Fruit fly (Drosophila melanogaster): ENCODE results near the gene Wdr82.

Gene Wdr82

dm6 chr2L:8414887-8415883 is 40.9 kb downstream of the Wdr82 start, which contains the start of the genes CG13398 and Akap200 (continued):
- peak; percentile 22 for TF ChIP-seq lz (GFP tag; optimal IDR thresholded peaks at IDR 0.05)
- no peak for TF ChIP-seq acj6 (GFP tag; optimal IDR thresholded peaks at IDR 0.05)
- no peak for TF ChIP-seq CG11762 (GFP tag; optimal IDR thresholded peaks at IDR 0.05; ENCODE audit: insufficient read depth)
- TF ChIP-seq Hr4 (GFP tag; optimal IDR thresholded peaks at IDR 0.05) = peak; percentile 48
- no peak for TF ChIP-seq Gug (GFP tag; IDR thresholded peaks at IDR 0.05)
- no peak for TF ChIP-seq Blimp-1 (GFP tag; optimal IDR thresholded peaks at IDR 0.05)
- peak; percentile 52 for TF ChIP-seq achi (GFP tag; optimal IDR thresholded peaks at IDR 0.05)
- no peak for TF ChIP-seq CG11902 (GFP tag; optimal IDR thresholded peaks at IDR 0.05)
- no peak for TF ChIP-seq CG6276 (GFP tag; optimal IDR thresholded peaks at IDR 0.05)
- no peak for TF ChIP-seq CG32006 (GFP tag; optimal IDR thresholded peaks at IDR 0.05)
- peak; percentile 6 to 45 for TF ChIP-seq ss (GFP tag; optimal IDR thresholded peaks at IDR 0.05)
- no peak for TF ChIP-seq Eip93F (GFP tag; optimal IDR thresholded peaks at IDR 0.05)
- peak; percentile 24 for TF ChIP-seq topi (GFP tag; optimal IDR thresholded peaks at IDR 0.05)
- TF ChIP-seq svp (GFP tag) = peak; percentile 84
- peak; percentile 12 for TF ChIP-seq Ets21C (GFP tag; optimal IDR thresholded peaks at IDR 0.05)
- no peak for TF ChIP-seq CG10669 (GFP tag; optimal IDR thresholded peaks at IDR 0.05)
- TF ChIP-seq CG1621 (tag; optimal IDR thresholded peaks at IDR 0.05) = no peak

- peak; percentile 89 for TF ChIP-seq Eip75B (GFP tag; optimal IDR thresholded peaks at IDR 0.05)
- TF ChIP-seq fd85E (GFP tag; optimal IDR thresholded peaks at IDR 0.05) = peak; percentile 62
- peak; percentile 84 for TF ChIP-seq dsx (GFP tag; optimal IDR thresholded peaks at IDR 0.05; ENCODE audit: poor library complexity, severe bottlenecking)
- peak; percentile 73 for TF ChIP-seq CG10631 (GFP tag; optimal IDR thresholded peaks at IDR 0.05)
- TF ChIP-seq CG16779 (tag; optimal IDR thresholded peaks at IDR 0.05) = peak; percentile 61
- peak; percentile 63 for TF ChIP-seq CG3032 (tag; optimal IDR thresholded peaks at IDR 0.05)
- peak; percentile 76 for TF ChIP-seq Ets96B (tag; optimal IDR thresholded peaks at IDR 0.05)
- TF ChIP-seq eg (GFP tag; IDR thresholded peaks at IDR 0.05) = peak; percentile 60
- TF ChIP-seq CG6792 (GFP tag; optimal IDR thresholded peaks at IDR 0.05) = peak; percentile 76
- TF ChIP-seq ss (GFP tag; optimal IDR thresholded peaks at IDR 0.05) = peak; percentile 82 to 90
- TF ChIP-seq CG9139 (GFP tag; optimal IDR thresholded peaks at IDR 0.05) = peak; percentile 47
- TF ChIP-seq Lpt (GFP tag; optimal IDR thresholded peaks at IDR 0.05) = peak; percentile 67
- TF ChIP-seq Sox102F (GFP tag; optimal IDR thresholded peaks at IDR 0.05) = peak; percentile 88
- peak; percentile 75 for TF ChIP-seq pdm3 (GFP tag; optimal IDR thresholded peaks at IDR 0.05)
- TF ChIP-seq CG34406 (GFP tag; optimal IDR thresholded peaks at IDR 0.05) = peak; percentile 56
- peak; percentile 55; the same call in 2 of the 3 replicates for TF ChIP-seq CG8119 (GFP tag; IDR thresholded peaks at IDR 0.05)
- TF ChIP-seq esn (GFP tag; optimal IDR thresholded peaks at IDR 0.05) = peak; percentile 85
- peak; percentile 98 for TF ChIP-seq Sox14 (GFP tag; optimal IDR thresholded peaks at IDR 0.05)
- peak; percentile 65 for TF ChIP-seq fd59A (GFP tag; optimal IDR thresholded peaks at IDR 0.05)
- no peak for TF ChIP-seq Eip93F (GFP tag; optimal IDR thresholded peaks at IDR 0.05)
- peak; percentile 73 for TF ChIP-seq CG31627 (GFP tag; optimal IDR thresholded peaks at IDR 0.05)
- peak; percentile 56 for TF ChIP-seq Hr4 (GFP tag; optimal IDR thresholded peaks at IDR 0.05)
- TF ChIP-seq net (GFP tag; optimal IDR thresholded peaks at IDR 0.05) = peak; percentile 59
- TF ChIP-seq Hr39 (GFP tag; optimal IDR thresholded peaks at IDR 0.05) = peak; percentile 78
- TF ChIP-seq achi (GFP tag; optimal IDR thresholded peaks at IDR 0.05) = peak; percentile 72
- TF ChIP-seq Gug (GFP tag; IDR thresholded peaks at IDR 0.05) = no peak
- peak; percentile 16 for TF ChIP-seq CG6276 (GFP tag; optimal IDR thresholded peaks at IDR 0.05)
- peak; percentile 30 for TF ChIP-seq CG11902 (GFP tag; optimal IDR thresholded peaks at IDR 0.05)
- peak; percentile 78 for TF ChIP-seq topi (GFP tag; optimal IDR thresholded peaks at IDR 0.05)
- peak; percentile 80 for TF ChIP-seq Met (GFP tag; optimal IDR thresholded peaks at IDR 0.05)
- TF ChIP-seq CG3919 (GFP tag; optimal IDR thresholded peaks at IDR 0.05) = peak; percentile 81
- TF ChIP-seq Smox (GFP tag; optimal IDR thresholded peaks at IDR 0.05) = peak; percentile 73
- peak; percentile 29 for TF ChIP-seq Blimp-1 (GFP tag; optimal IDR thresholded peaks at IDR 0.05)
- peak; percentile 72 for TF ChIP-seq cyc (GFP tag; optimal IDR thresholded peaks at IDR 0.05)
- TF ChIP-seq CG11762 (GFP tag; optimal IDR thresholded peaks at IDR 0.05; ENCODE audit: insufficient read depth) = no peak
- TF ChIP-seq CG15336 (GFP tag; IDR thresholded peaks at IDR 0.05) = peak; percentile 60
- TF ChIP-seq Sox15 (GFP tag; optimal IDR thresholded peaks at IDR 0.05) = peak; percentile 7
- TF ChIP-seq OdsH (GFP tag; optimal IDR thresholded peaks at IDR 0.05) = peak; percentile 58
Measured at dm6 chr2L:8416350-8417046, 42.2 kb downstream of the Wdr82 start.

All from whole organism, prepupa.